Fruit fly (Drosophila melanogaster): ENCODE results near the gene CG32040.
A peak's percentile ranks its signal among the peaks of the same experiment; 100 is the strongest.

Gene CG32040

dm6 chr3L:9399013-9399750 is 45.3 kb downstream of the CG32040 start, which contains the start of gene CG4080:
Gene CG4080 (minus strand): TSS chr3L:9399227.
- TF ChIP-seq CG14655 (GFP tag; optimal IDR thresholded peaks at IDR 0.05) (no peak), CG10348 (GFP tag; IDR thresholded peaks at IDR 0.05) (no peak), D1 (tag; optimal IDR thresholded peaks at IDR 0.05) (no peak), CG13204 (GFP tag; optimal IDR thresholded peaks at IDR 0.05) (no peak), CG8301 (tag; optimal IDR thresholded peaks at IDR 0.05) (no peak), gl (tag; optimal IDR thresholded peaks at IDR 0.05) (no peak), fd96Ca (GFP tag; IDR thresholded peaks at IDR 0.05) (no peak), CG15710 (tag; optimal IDR thresholded peaks at IDR 0.05) (no peak), CG17806 (tag; optimal IDR thresholded peaks at IDR 0.05) (no peak), CG32121 (GFP tag; IDR thresholded peaks at IDR 0.05) (no peak), Snoo (tag; optimal IDR thresholded peaks at IDR 0.05) (no peak), rn (GFP tag; IDR thresholded peaks at IDR 0.05) (no peak), CG8159 (tag; optimal IDR thresholded peaks at IDR 0.05) (peak; percentile 68), Pif1A (GFP tag; optimal IDR thresholded peaks at IDR 0.05) (peak; percentile 28), CG34367 (tag; optimal IDR thresholded peaks at IDR 0.05) (peak; percentile 13), CG9948 (tag; optimal IDR thresholded peaks at IDR 0.05) (no peak), EcR (GFP tag; optimal IDR thresholded peaks at IDR 0.05) (peak; percentile 48)

dm6 chr3L:9399855-9400254 is 46.0 kb downstream of the CG32040 start:
- TF ChIP-seq gl (tag; optimal IDR thresholded peaks at IDR 0.05) (no peak), EcR (GFP tag; optimal IDR thresholded peaks at IDR 0.05) (peak; percentile 63), fd96Ca (GFP tag; IDR thresholded peaks at IDR 0.05) (no peak), CG17806 (tag; optimal IDR thresholded peaks at IDR 0.05) (no peak), CG8159 (tag; optimal IDR thresholded peaks at IDR 0.05) (no peak), CG4496 (GFP tag; IDR thresholded peaks at IDR 0.05) (no peak)

- TF ChIP-seq CG4496 (GFP tag; IDR thresholded peaks at IDR 0.05) (peak; percentile 8; the same call in 1 of the 3 replicates), CG14655 (GFP tag; optimal IDR thresholded peaks at IDR 0.05) (no peak), Ets98B (GFP tag; IDR thresholded peaks at IDR 0.05) (no peak; the same call in 1 of the 2 replicates), Pif1B (GFP tag; optimal IDR thresholded peaks at IDR 0.05) (no peak), D1 (tag; optimal IDR thresholded peaks at IDR 0.05) (no peak), CG9948 (tag; optimal IDR thresholded peaks at IDR 0.05) (no peak), CG12605 (GFP tag; IDR thresholded peaks at IDR 0.05) (no peak), CG17806 (tag; optimal IDR thresholded peaks at IDR 0.05) (no peak)
Observed at dm6 chr3L:9400697-9401353, 47.0 kb downstream of the CG32040 start.

- TF ChIP-seq gl (tag; optimal IDR thresholded peaks at IDR 0.05): no peak
- TF ChIP-seq CG10348 (GFP tag; IDR thresholded peaks at IDR 0.05): no peak
- TF ChIP-seq D1 (tag; optimal IDR thresholded peaks at IDR 0.05): no peak
- TF ChIP-seq EcR (GFP tag; optimal IDR thresholded peaks at IDR 0.05): peak; percentile 23
- peak; percentile 21 for TF ChIP-seq Pif1B (GFP tag; optimal IDR thresholded peaks at IDR 0.05)
- TF ChIP-seq CG8159 (tag; optimal IDR thresholded peaks at IDR 0.05): no peak
- TF ChIP-seq fd96Ca (GFP tag; IDR thresholded peaks at IDR 0.05): no peak
- TF ChIP-seq CG32121 (GFP tag; IDR thresholded peaks at IDR 0.05): no peak
- no peak for TF ChIP-seq CG15710 (tag; optimal IDR thresholded peaks at IDR 0.05)
- no peak for TF ChIP-seq Snoo (tag; optimal IDR thresholded peaks at IDR 0.05)
- no peak for TF ChIP-seq CG12605 (GFP tag; IDR thresholded peaks at IDR 0.05)
- TF ChIP-seq CG17806 (tag; optimal IDR thresholded peaks at IDR 0.05): no peak
- TF ChIP-seq CG8301 (tag; optimal IDR thresholded peaks at IDR 0.05): no peak
- TF ChIP-seq CG34367 (tag; optimal IDR thresholded peaks at IDR 0.05): no peak
- no peak for TF ChIP-seq CG14655 (GFP tag; optimal IDR thresholded peaks at IDR 0.05)
- peak; percentile 22; the same call in 1 of the 2 replicates for TF ChIP-seq Ets98B (GFP tag; IDR thresholded peaks at IDR 0.05)
- no peak for TF ChIP-seq CG4496 (GFP tag; IDR thresholded peaks at IDR 0.05)
- TF ChIP-seq rn (GFP tag; IDR thresholded peaks at IDR 0.05): no peak
- no peak for TF ChIP-seq CG13204 (GFP tag; optimal IDR thresholded peaks at IDR 0.05)
- no peak for TF ChIP-seq Pif1A (GFP tag; optimal IDR thresholded peaks at IDR 0.05)
- no peak for TF ChIP-seq CG9948 (tag; optimal IDR thresholded peaks at IDR 0.05)
Observed at dm6 chr3L:9401354-9402156, 47.7 kb downstream of the CG32040 start.

dm6 chr3L:9402157-9402890 is 48.5 kb downstream of the CG32040 start, which contains the start of gene eIF4E1:
Gene eIF4E1 (minus strand): TSS chr3L:9402460.
- TF ChIP-seq Pif1B (GFP tag; optimal IDR thresholded peaks at IDR 0.05): no peak
- TF ChIP-seq rn (GFP tag; IDR thresholded peaks at IDR 0.05): no peak
- TF ChIP-seq D1 (tag; optimal IDR thresholded peaks at IDR 0.05): no peak
- no peak for TF ChIP-seq CG4496 (GFP tag; IDR thresholded peaks at IDR 0.05)
- TF ChIP-seq Pif1A (GFP tag; optimal IDR thresholded peaks at IDR 0.05): no peak
- TF ChIP-seq CG13204 (GFP tag; optimal IDR thresholded peaks at IDR 0.05): no peak
- no peak for TF ChIP-seq CG9948 (tag; optimal IDR thresholded peaks at IDR 0.05)
- no peak for TF ChIP-seq CG8159 (tag; optimal IDR thresholded peaks at IDR 0.05)
- no peak for TF ChIP-seq CG34367 (tag; optimal IDR thresholded peaks at IDR 0.05)
- TF ChIP-seq CG14655 (GFP tag; optimal IDR thresholded peaks at IDR 0.05): no peak
- no peak for TF ChIP-seq EcR (GFP tag; optimal IDR thresholded peaks at IDR 0.05)
- no peak for TF ChIP-seq CG12605 (GFP tag; IDR thresholded peaks at IDR 0.05)
- TF ChIP-seq fd96Ca (GFP tag; IDR thresholded peaks at IDR 0.05): no peak
- TF ChIP-seq CG10348 (GFP tag; IDR thresholded peaks at IDR 0.05): no peak
- TF ChIP-seq CG8301 (tag; optimal IDR thresholded peaks at IDR 0.05): no peak
